In genomic region chrX:8421594-8421993, ce11 we compare ENCODE assay signal across 3 worm cellular contexts.
A peak's percentile ranks its signal among the peaks of the same experiment; 100 is the strongest.
TF ChIP-seq lines count a peak whose summit lies in the region.

No protein-coding gene starts in this region.

TF ChIP-seq in whole organism, L1 larva, 84 proteins besides CTCF, POLR2A, EP300 and RAD21:
- TF ChIP-seq fos-1 (tag; optimal IDR thresholded peaks at IDR 0.05; lab: Kevin White, UChicago) (no peak), ztf-4 (tag; optimal IDR thresholded peaks at IDR 0.05; lab: Kevin White, UChicago) (no peak), alr-1 (tag; optimal IDR thresholded peaks at IDR 0.05; lab: Kevin White, UChicago; ENCODE audit: borderline replicate concordance) (peak; percentile 77), unc-98 (GFP tag; IDR thresholded peaks at IDR 0.05; lab: Robert Waterston, UW) (no peak)

TF ChIP-seq in whole organism, L4 larva, 104 proteins besides CTCF, POLR2A, EP300 and RAD21:
- TF ChIP-seq dpl-1 (GFP tag; optimal IDR thresholded peaks at IDR 0.05; lab: Kevin White, UChicago) (no peak), nhr-42 (GFP tag; IDR thresholded peaks at IDR 0.05; lab: Robert Waterston, UW) (no peak), Y5F2A.4 (GFP tag; optimal IDR thresholded peaks at IDR 0.05; lab: Kevin White, UChicago) (no peak), daf-16 (GFP tag; optimal IDR thresholded peaks at IDR 0.05; lab: Kevin White, UChicago) (no peak), daf-16 (tag; optimal IDR thresholded peaks at IDR 0.05; lab: Kevin White, UChicago) (no peak), dmd-6 (GFP tag; IDR thresholded peaks at IDR 0.05; lab: Robert Waterston, UW) (peak; percentile 81), gei-8 (GFP tag; optimal IDR thresholded peaks at IDR 0.05; lab: Kevin White, UChicago) (no peak), madf-5 (GFP tag; IDR thresholded peaks at IDR 0.05; lab: Robert Waterston, UW) (no peak)

TF ChIP-seq in whole organism, young adult, 124 proteins besides CTCF, POLR2A, EP300 and RAD21:
- TF ChIP-seq B0261.1 (tag; optimal IDR thresholded peaks at IDR 0.05; lab: Kevin White, UChicago), result no peak
- peak; percentile 38 for TF ChIP-seq nhr-80 (tag; optimal IDR thresholded peaks at IDR 0.05; lab: Kevin White, UChicago)
- TF ChIP-seq cebp-2 (GFP tag; IDR thresholded peaks at IDR 0.05; lab: Robert Waterston, UW), result no peak
- TF ChIP-seq snpc-1.3 (tag; optimal IDR thresholded peaks at IDR 0.05; lab: Kevin White, UChicago; ENCODE audit: insufficient read depth), result no peak
- no peak for TF ChIP-seq ztf-25 (GFP tag; IDR thresholded peaks at IDR 0.05; lab: Robert Waterston, UW)
- no peak for TF ChIP-seq attf-3 (GFP tag; conservative IDR thresholded peaks at IDR 0.05; lab: Robert Waterston, UW)
- no peak for TF ChIP-seq gei-17 (GFP tag; optimal IDR thresholded peaks at IDR 0.05; lab: Kevin White, UChicago)
- no peak for TF ChIP-seq Y79H2A.3 (GFP tag; conservative IDR thresholded peaks at IDR 0.05; lab: Robert Waterston, UW)
- TF ChIP-seq nfya-1 (tag; optimal IDR thresholded peaks at IDR 0.05; lab: Kevin White, UChicago; ENCODE audit: borderline replicate concordance, insufficient read depth), result no peak
- TF ChIP-seq atf-7 (tag; optimal IDR thresholded peaks at IDR 0.05; lab: Kevin White, UChicago), result peak; percentile 35
- peak; percentile 72 for TF ChIP-seq unc-62 (GFP tag; optimal IDR thresholded peaks at IDR 0.05; lab: Kevin White, UChicago)
- TF ChIP-seq ccch-3 (GFP tag; optimal IDR thresholded peaks at IDR 0.05; lab: Kevin White, UChicago), result no peak
- peak in 1 of 2 experiments; percentile 35 for TF ChIP-seq let-607 (tag; optimal IDR thresholded peaks at IDR 0.05; lab: Kevin White, UChicago)
- no peak for TF ChIP-seq lin-40 (tag; optimal IDR thresholded peaks at IDR 0.05; lab: Kevin White, UChicago)
